Fruit fly (Drosophila melanogaster) whole organism, embryonic: Measurements from ENCODE around the gene CG12010.

Experiments used
- BtbVII ChIP-seq: fragments of 200-800 bp; sonication (Bioruptor generic); optimal IDR thresholded peaks from 3 replicates; lab custom pipeline; 2017; ENCODE audit warnings: missing biosample characterization, mild to moderate bottlenecking, missing genetic modification characterization
- CG10147 ChIP-seq: fragments of 200-800 bp; sonication (Bioruptor generic); optimal IDR thresholded peaks from 2 replicates; lab custom pipeline; 2019; ENCODE audit warnings: missing biosample characterization, mild to moderate bottlenecking, missing genetic modification characterization, moderate library complexity
- CG1024 ChIP-seq: fragments of 200-800 bp; sonication (Bioruptor generic); IDR thresholded peaks from 2 replicates; pipeline ENCODE4 v1.3.6; 2022; ENCODE audit warnings: missing biosample characterization, missing genetic modification characterization
- CG10321 ChIP-seq: fragments of 200-800 bp; sonication (Bioruptor generic); IDR thresholded peaks from 2 replicates; pipeline ENCODE4 v1.3.6; 2022; ENCODE audit warnings: missing biosample characterization, missing genetic modification characterization
- CG11398 ChIP-seq: fragments of 200-800 bp; sonication (Bioruptor generic); optimal IDR thresholded peaks from 2 replicates; lab custom pipeline; 2016; ENCODE audit warnings: missing biosample characterization, missing genetic modification characterization
- CG12071 ChIP-seq: fragments of 200-800 bp; sonication (Bioruptor generic); optimal IDR thresholded peaks from 3 replicates; lab custom pipeline; 2018; ENCODE audit warnings: missing biosample characterization, mild to moderate bottlenecking, missing genetic modification characterization
- CG13624 ChIP-seq: fragments of 200-800 bp; sonication (Bioruptor generic); optimal IDR thresholded peaks from 2 replicates; lab custom pipeline; 2016; ENCODE audit warnings: missing biosample characterization, missing genetic modification characterization
- CG16863 ChIP-seq: fragments of 200-800 bp; sonication (Bioruptor generic); optimal IDR thresholded peaks from 3 replicates; lab custom pipeline; 2016; ENCODE audit warnings: missing biosample characterization, missing genetic modification characterization
- CG2199 ChIP-seq: fragments of 200-800 bp; sonication (Bioruptor generic); IDR thresholded peaks from 3 replicates; pipeline ENCODE4 v1.3.6; 2022; ENCODE audit warnings: missing biosample characterization, missing genetic modification characterization
- CG3281 ChIP-seq: fragments of 200-800 bp; sonication (Bioruptor generic); optimal IDR thresholded peaks from 3 replicates; lab custom pipeline; 2017; ENCODE audit warnings: missing biosample characterization, mild to moderate bottlenecking, missing genetic modification characterization
- CG33213 ChIP-seq: fragments of 200-800 bp; sonication (Bioruptor generic); optimal IDR thresholded peaks from 3 replicates; lab custom pipeline; 2016; ENCODE audit warnings: missing biosample characterization, missing genetic modification characterization
- CG4617 ChIP-seq: fragments of 200-800 bp; sonication (Bioruptor generic); optimal IDR thresholded peaks from 3 replicates; lab custom pipeline; 2016; ENCODE audit warnings: missing biosample characterization, missing genetic modification characterization, borderline replicate concordance
- CG6272 ChIP-seq: fragments of 200-800 bp; sonication (Bioruptor generic); IDR thresholded peaks from 2 replicates; pipeline ENCODE4 v1.3.6; 2022; ENCODE audit warnings: missing biosample characterization, missing genetic modification characterization
- CG8359 ChIP-seq: fragments of 200-800 bp; sonication (Bioruptor generic); optimal IDR thresholded peaks from 2 replicates; lab custom pipeline; 2017; ENCODE audit warnings: missing biosample characterization, mild to moderate bottlenecking, missing genetic modification characterization, borderline replicate concordance
- CG8924 ChIP-seq: fragments of 200-800 bp; optimal IDR thresholded peaks from 3 replicates; lab custom pipeline; 2019; ENCODE audit warnings: missing biosample characterization, mild to moderate bottlenecking, missing genetic modification characterization, moderate library complexity
- CG9797 ChIP-seq: fragments of 200-800 bp; sonication (Bioruptor generic); optimal IDR thresholded peaks from 3 replicates; lab custom pipeline; 2018; ENCODE audit warnings: missing biosample characterization, mild to moderate bottlenecking, missing genetic modification characterization
- CkIIα-i1 ChIP-seq: fragments of 200-800 bp; sonication (Bioruptor generic); IDR thresholded peaks from 2 replicates; pipeline ENCODE4 v1.3.6; 2022; ENCODE audit warnings: missing biosample characterization, missing genetic modification characterization
- CrebB ChIP-seq: fragments of 200-800 bp; sonication (Bioruptor generic); optimal IDR thresholded peaks from 3 replicates; lab custom pipeline; 2018; ENCODE audit warnings: missing biosample characterization, mild to moderate bottlenecking, missing genetic modification characterization
- Dbx ChIP-seq: fragments of 200-800 bp; sonication (Bioruptor generic); IDR thresholded peaks from 3 replicates; pipeline ENCODE4 v1.3.6; 2022; ENCODE audit warnings: missing biosample characterization, missing genetic modification characterization
- Dek ChIP-seq: fragments of 200-800 bp; sonication (Bioruptor generic); optimal IDR thresholded peaks from 3 replicates; lab custom pipeline; 2019; ENCODE audit warnings: missing biosample characterization, mild to moderate bottlenecking, missing genetic modification characterization, moderate library complexity
- Doc2 ChIP-seq: fragments of 200-800 bp; sonication (Bioruptor generic); IDR thresholded peaks from 2 replicates; pipeline ENCODE4 v1.3.6; 2022; ENCODE audit warnings: missing biosample characterization, missing genetic modification characterization
- E2f2 ChIP-seq: fragments of 200-800 bp; sonication (Bioruptor generic); IDR thresholded peaks from 2 replicates; pipeline ENCODE4 v1.3.6; 2022; ENCODE audit warnings: missing biosample characterization, missing genetic modification characterization
- Eip74EF ChIP-seq, 2 experiments: fragments of 200-800 bp in 1 of 2; fragments of >200 bp in 1 of 2; sonication (Bioruptor generic) in 1 of 2; optimal IDR thresholded peaks; 2 replicates each; lab custom pipeline; 2017 to 2019; ENCODE audit warnings: missing biosample characterization in 2 of 2, missing genetic modification characterization in 2 of 2, mild to moderate bottlenecking in 1 of 2, moderate library complexity in 1 of 2
- HLH3B ChIP-seq: fragments of 200-800 bp; sonication (Bioruptor generic); IDR thresholded peaks from 2 replicates; pipeline ENCODE4 v1.3.6; 2022; ENCODE audit warnings: missing biosample characterization, missing genetic modification characterization
- HLH4C ChIP-seq: fragments of 200-800 bp; sonication (Bioruptor generic); IDR thresholded peaks from 3 replicates; pipeline ENCODE4 v1.3.6; 2022; ENCODE audit warnings: missing biosample characterization, missing genetic modification characterization; ENCODE audit not compliant: partially characterized antibody
- Lhr ChIP-seq: fragments of 200-800 bp; sonication (Bioruptor generic); optimal IDR thresholded peaks from 3 replicates; lab custom pipeline; 2017; ENCODE audit warnings: mild to moderate bottlenecking, missing biosample characterization, missing genetic modification reagents, missing genetic modification characterization
- MBD-R2 ChIP-seq: fragments of 200-800 bp; sonication (Bioruptor generic); IDR thresholded peaks from 2 replicates; pipeline ENCODE4 v1.3.6; 2022; ENCODE audit warnings: missing biosample characterization, missing genetic modification characterization
- Mad ChIP-seq: fragments of 200-800 bp; sonication (Bioruptor generic); optimal IDR thresholded peaks from 2 replicates; lab custom pipeline; 2016; ENCODE audit warnings: missing biosample characterization, missing genetic modification characterization
- Myb ChIP-seq: fragments of 200-800 bp; sonication (Bioruptor generic); optimal IDR thresholded peaks from 2 replicates; lab custom pipeline; 2016; ENCODE audit warnings: missing biosample characterization, missing genetic modification characterization
- Optix ChIP-seq: fragments of 200-800 bp; sonication (Bioruptor generic); IDR thresholded peaks from 3 replicates; pipeline ENCODE4 v1.3.6; 2022; ENCODE audit warnings: missing biosample characterization, missing genetic modification characterization
- caup ChIP-seq: fragments of 200-800 bp; sonication (Bioruptor generic); optimal IDR thresholded peaks from 3 replicates; lab custom pipeline; 2017; ENCODE audit warnings: missing biosample characterization, mild to moderate bottlenecking, missing genetic modification characterization, moderate library complexity; ENCODE audit not compliant: severe bottlenecking
- dm ChIP-seq: fragments of 200-800 bp; sonication (Bioruptor generic); optimal IDR thresholded peaks from 3 replicates; lab custom pipeline; 2016; ENCODE audit warnings: missing biosample characterization, missing genetic modification characterization
- ewg ChIP-seq: fragments of 200-800 bp; sonication (Bioruptor generic); optimal IDR thresholded peaks from 3 replicates; lab custom pipeline; 2017; ENCODE audit warnings: mild to moderate bottlenecking, missing biosample characterization, missing genetic modification reagents, missing genetic modification characterization
- fd102C ChIP-seq: fragments of 200-800 bp; sonication (Bioruptor generic); optimal IDR thresholded peaks from 2 replicates; lab custom pipeline; 2018; ENCODE audit warnings: missing biosample characterization, mild to moderate bottlenecking, missing genetic modification characterization, moderate library complexity
- gfzf ChIP-seq: fragments of 200-800 bp; sonication (Bioruptor generic); optimal IDR thresholded peaks from 2 replicates; lab custom pipeline; 2016; ENCODE audit warnings: missing biosample characterization, mild to moderate bottlenecking, missing genetic modification characterization, moderate library complexity
- gro ChIP-seq: fragments of 200-800 bp; sonication (Bioruptor generic); optimal IDR thresholded peaks from 2 replicates; lab custom pipeline; 2016; ENCODE audit warnings: missing biosample characterization, missing genetic modification characterization
- hb ChIP-seq: fragments of 200-800 bp; sonication (Bioruptor generic); IDR thresholded peaks from 3 replicates; pipeline ENCODE4 v1.3.6; 2022; ENCODE audit warnings: missing biosample characterization, missing genetic modification characterization; ENCODE audit not compliant: partially characterized antibody
- hkb ChIP-seq, 2 experiments: fragments of 200-800 bp in 1 of 2; fragments of >200 bp in 1 of 2; sonication (Bioruptor generic) in 1 of 2; IDR thresholded peaks in 1 of 2; optimal IDR thresholded peaks in 1 of 2; 2 replicates each; pipeline versions ENCODE4 v1.3.6 to Lab custom; 2017 to 2022; ENCODE audit warnings: missing biosample characterization in 1 of 2, missing genetic modification characterization in 1 of 2
- inv ChIP-seq: fragments of 200-800 bp; sonication (Bioruptor generic); IDR thresholded peaks from 2 replicates; pipeline ENCODE4 v1.3.6; 2022; ENCODE audit warnings: missing biosample characterization, missing genetic modification characterization; ENCODE audit not compliant: partially characterized antibody
- pfk ChIP-seq: fragments of 200-800 bp; sonication (Bioruptor generic); optimal IDR thresholded peaks from 2 replicates; lab custom pipeline; 2018; ENCODE audit warnings: missing biosample characterization, mild to moderate bottlenecking, missing genetic modification characterization, moderate library complexity
- rib ChIP-seq: fragments of 200-800 bp; sonication (Bioruptor generic); IDR thresholded peaks from 2 replicates; pipeline ENCODE4 v1.3.6; 2022; ENCODE audit warnings: missing biosample characterization, missing genetic modification characterization
- seq ChIP-seq: fragments of 200-800 bp; sonication (Bioruptor generic); IDR thresholded peaks from 2 replicates; pipeline ENCODE4 v1.3.6; 2022; ENCODE audit warnings: missing biosample characterization, missing genetic modification characterization
- sna ChIP-seq: fragments of 200-800 bp; sonication (Bioruptor generic); IDR thresholded peaks from 2 replicates; pipeline ENCODE4 v1.3.6; 2022; ENCODE audit warnings: missing biosample characterization, missing genetic modification characterization; ENCODE audit not compliant: partially characterized antibody
- stc ChIP-seq: fragments of 200-800 bp; sonication (Bioruptor generic); IDR thresholded peaks from 2 replicates; pipeline ENCODE4 v1.3.6; 2022; ENCODE audit warnings: missing biosample characterization, missing genetic modification characterization
- tgo ChIP-seq: fragments of 200-800 bp; sonication (Bioruptor generic); IDR thresholded peaks from 3 replicates; pipeline ENCODE4 v1.3.6; 2022; ENCODE audit warnings: missing biosample characterization, missing genetic modification characterization
- toy ChIP-seq: fragments of 200-800 bp; sonication (Bioruptor generic); IDR thresholded peaks from 2 replicates; pipeline ENCODE4 v1.3.6; 2022; ENCODE audit warnings: missing biosample characterization, missing genetic modification characterization
- wek ChIP-seq: fragments of 200-800 bp; sonication (Bioruptor generic); optimal IDR thresholded peaks from 3 replicates; lab custom pipeline; 2018; ENCODE audit warnings: missing biosample characterization, mild to moderate bottlenecking, missing genetic modification characterization, moderate library complexity

The CG12010 gene

dm6 chr3L:3336368-3337164, 37.5 kb upstream of the CG12010 start, which contains the start of the genes Drsl6 and kst (continued):
- TF ChIP-seq hb (GFP tag; lab: Robert Waterston, UW) (no peak), Doc2 (GFP tag; lab: Robert Waterston, UW) (no peak), CG12071 (GFP tag; lab: Kevin White, UChicago) (peak; percentile 1), Eip74EF (GFP tag; optimal IDR thresholded peaks at IDR 0.05; lab: Kevin White, UChicago) (peak in 1 of 2 experiments; percentile 36), CG6272 (GFP tag; lab: Robert Waterston, UW) (no peak), Mad (GFP tag; lab: Kevin White, UChicago) (peak; percentile 3), BtbVII (no peak), CG10321 (GFP tag; lab: Robert Waterston, UW) (0 out of 2 replicates have a peak, but pooled peaks have one; percentile 20), HLH4C (GFP tag; lab: Robert Waterston, UW) (peak; percentile 38; the same call in 2 of the 3 replicates), caup (GFP tag; lab: Kevin White, UChicago) (peak; percentile 57), pfk (no peak), rib (GFP tag; lab: Robert Waterston, UW) (peak; percentile 60; the same call in 1 of the 2 replicates), CG16863 (GFP tag; lab: Kevin White, UChicago) (peak; percentile 17), stc (0 out of 2 replicates have a peak, but pooled peaks have one; percentile 8), HLH3B (peak; percentile 14; the same call in 1 of the 2 replicates), MBD-R2 (no peak; the same call in 1 of the 2 replicates), Dbx (GFP tag; lab: Robert Waterston, UW) (peak; percentile 33; the same call in 1 of the 3 replicates), Dek (tag; lab: Kevin White, UChicago) (peak; percentile 3), CG33213 (GFP tag; lab: Kevin White, UChicago) (peak; percentile 26), CG3281 (peak; percentile 14), gfzf (peak; percentile 88), CG13624 (GFP tag; lab: Kevin White, UChicago) (peak; percentile 6), fd102C (GFP tag; lab: Kevin White, UChicago) (no peak), hkb (optimal IDR thresholded peaks at IDR 0.05; lab: Kevin White, UChicago) (no peak), hkb (GFP tag; IDR thresholded peaks at IDR 0.05; lab: Robert Waterston, UW) (0 out of 2 replicates have a peak, but pooled peaks have one; percentile 29), ewg (no peak), gro (GFP tag; lab: Kevin White, UChicago) (peak; percentile 38), CG11398 (peak; percentile 41), E2f2 (GFP tag; lab: Robert Waterston, UW) (peak; percentile 91), CG8359 (GFP tag; lab: Kevin White, UChicago) (no peak), Myb (GFP tag; lab: Kevin White, UChicago) (peak; percentile 96), Optix (GFP tag; lab: Robert Waterston, UW) (no peak), CG8924 (tag; lab: Kevin White, UChicago) (peak; percentile 39), CG2199 (no peak), CrebB (tag; lab: Kevin White, UChicago) (peak; percentile 59), CG9797 (GFP tag; lab: Kevin White, UChicago) (peak; percentile 72), inv (GFP tag; lab: Robert Waterston, UW) (no peak), CG4617 (GFP tag; lab: Kevin White, UChicago) (no peak), tgo (GFP tag; lab: Robert Waterston, UW) (no peak), CG10147 (GFP tag; lab: Kevin White, UChicago) (no peak), wek (GFP tag; lab: Kevin White, UChicago) (peak; percentile 30), Lhr (peak; percentile 6), CkIIα-i1 (GFP tag; lab: Robert Waterston, UW) (no peak), toy (GFP tag; lab: Robert Waterston, UW) (no peak), dm (GFP tag; lab: Kevin White, UChicago) (no peak), CG1024 (GFP tag; lab: Robert Waterston, UW) (no peak), sna (GFP tag; lab: Robert Waterston, UW) (no peak), seq (GFP tag; lab: Robert Waterston, UW) (no peak)
